Fruit fly (Drosophila melanogaster): Measurements from ENCODE around the gene CG2186.

- TF ChIP-seq Myc (optimal IDR thresholded peaks at IDR 0.05) (no peak), psq (optimal IDR thresholded peaks at IDR 0.05) (no peak), Sin3A (optimal IDR thresholded peaks at IDR 0.05) (no peak), ttk (optimal IDR thresholded peaks at IDR 0.05) (no peak), h (optimal IDR thresholded peaks at IDR 0.05) (no peak), insv (optimal IDR thresholded peaks at IDR 0.05) (no peak)
These were observed 398 bp downstream of the CG2186 start for dm6 chrX:10857853-10858252.
